Fruit fly (Drosophila melanogaster) whole organism, embryonic: ENCODE measurements around the gene 14-3-3epsilon.

Experiments
- ATbp ChIP-seq: fragments of 200-800 bp; sonication (Bioruptor generic); optimal IDR thresholded peaks from 2 replicates; lab custom pipeline; 2017; ENCODE audit warnings: missing biosample characterization, mild to moderate bottlenecking, missing genetic modification characterization, missing genetic modification reagents
- CG10209 ChIP-seq: fragments of 200-800 bp; sonication (Bioruptor generic); optimal IDR thresholded peaks from 3 replicates; lab custom pipeline; 2017; ENCODE audit warnings: missing biosample characterization, mild to moderate bottlenecking, missing genetic modification characterization, missing genetic modification reagents
- CG11247 ChIP-seq: fragments of 200-800 bp; sonication (Bioruptor generic); IDR thresholded peaks from 2 replicates; pipeline ENCODE4 v1.3.6; 2022; ENCODE audit warnings: missing biosample characterization, missing genetic modification characterization
- CG11696 ChIP-seq: fragments of 200-800 bp; sonication (Bioruptor generic); IDR thresholded peaks from 2 replicates; pipeline ENCODE4 v1.3.6; 2022; ENCODE audit warnings: missing biosample characterization, missing genetic modification characterization
- CG12155 ChIP-seq: fragments of 200-800 bp; sonication (Bioruptor generic); optimal IDR thresholded peaks from 3 replicates; lab custom pipeline; 2016; ENCODE audit warnings: missing biosample characterization, missing genetic modification characterization
- CG14860 ChIP-seq: fragments of 200-800 bp; sonication (Bioruptor generic); IDR thresholded peaks from 3 replicates; pipeline ENCODE4 v1.3.6; 2022; ENCODE audit warnings: missing biosample characterization, missing genetic modification characterization; ENCODE audit not compliant: partially characterized antibody
- CG15479 ChIP-seq: fragments of 200-800 bp; sonication (Bioruptor generic); optimal IDR thresholded peaks from 3 replicates; lab custom pipeline; 2019; ENCODE audit warnings: missing biosample characterization, mild to moderate bottlenecking, missing genetic modification characterization, moderate library complexity
- CG15696 ChIP-seq: fragments of 200-800 bp; sonication (Bioruptor generic); optimal IDR thresholded peaks from 2 replicates; lab custom pipeline; 2019; ENCODE audit warnings: missing biosample characterization, mild to moderate bottlenecking, missing genetic modification characterization, moderate library complexity
- CG16813 ChIP-seq: fragments of 200-800 bp; sonication (Bioruptor generic); IDR thresholded peaks from 3 replicates; pipeline ENCODE4 v1.3.6; 2022; ENCODE audit warnings: missing biosample characterization, missing genetic modification characterization; ENCODE audit not compliant: partially characterized antibody
- CG17612 ChIP-seq: fragments of 200-800 bp; sonication (Bioruptor generic); IDR thresholded peaks from 2 replicates; pipeline ENCODE4 v1.3.6; 2022; ENCODE audit warnings: missing biosample characterization, missing genetic modification characterization
- CG2116 ChIP-seq: fragments of 200-800 bp; sonication (Bioruptor generic); optimal IDR thresholded peaks from 3 replicates; lab custom pipeline; 2018; ENCODE audit warnings: missing biosample characterization, mild to moderate bottlenecking, missing genetic modification characterization
- CG2129 ChIP-seq: fragments of 200-800 bp; sonication (Bioruptor generic); IDR thresholded peaks from 2 replicates; pipeline ENCODE4 v1.3.6; 2022; ENCODE audit warnings: missing biosample characterization, missing genetic modification characterization; ENCODE audit not compliant: partially characterized antibody
- CG4707 ChIP-seq: fragments of 200-800 bp; sonication (Bioruptor generic); optimal IDR thresholded peaks from 2 replicates; lab custom pipeline; 2018; ENCODE audit warnings: missing biosample characterization, mild to moderate bottlenecking, missing genetic modification characterization, moderate library complexity
- CG5180 ChIP-seq: fragments of 200-800 bp; sonication (Bioruptor generic); optimal IDR thresholded peaks from 3 replicates; lab custom pipeline; 2017; ENCODE audit warnings: missing biosample characterization, missing genetic modification characterization, mild to moderate bottlenecking, moderate library complexity, missing genetic modification reagents
- CG6272 ChIP-seq: fragments of 200-800 bp; sonication (Bioruptor generic); IDR thresholded peaks from 2 replicates; pipeline ENCODE4 v1.3.6; 2022; ENCODE audit warnings: missing biosample characterization, missing genetic modification characterization
- CG6654 ChIP-seq: fragments of 200-800 bp; sonication (Bioruptor generic); optimal IDR thresholded peaks from 2 replicates; lab custom pipeline; 2017; ENCODE audit warnings: missing biosample characterization, mild to moderate bottlenecking, missing genetic modification characterization
- CG6683 ChIP-seq: fragments of 200-800 bp; sonication (Bioruptor generic); optimal IDR thresholded peaks from 2 replicates; lab custom pipeline; 2017; ENCODE audit warnings: missing biosample characterization, mild to moderate bottlenecking, missing genetic modification characterization, missing genetic modification reagents
- CG7271 ChIP-seq: fragments of 200-800 bp; sonication (Bioruptor generic); optimal IDR thresholded peaks from 2 replicates; lab custom pipeline; 2018; ENCODE audit warnings: missing biosample characterization, mild to moderate bottlenecking, missing genetic modification characterization, moderate library complexity
- CG7928 ChIP-seq: fragments of 200-800 bp; sonication (Bioruptor generic); optimal IDR thresholded peaks from 2 replicates; lab custom pipeline; 2017; ENCODE audit warnings: missing biosample characterization, mild to moderate bottlenecking, missing genetic modification characterization
- CG7963 ChIP-seq: fragments of 200-800 bp; sonication (Bioruptor generic); IDR thresholded peaks from 3 replicates; pipeline ENCODE4 v1.3.6; 2022; ENCODE audit warnings: missing biosample characterization, missing genetic modification characterization; ENCODE audit not compliant: partially characterized antibody
- CG9437 ChIP-seq: fragments of 200-800 bp; sonication (Bioruptor generic); optimal IDR thresholded peaks from 2 replicates; lab custom pipeline; 2018; ENCODE audit warnings: missing biosample characterization, mild to moderate bottlenecking, missing genetic modification characterization
- CG9876 ChIP-seq: fragments of 200-800 bp; sonication (Bioruptor generic); optimal IDR thresholded peaks from 2 replicates; lab custom pipeline; 2016; ENCODE audit warnings: missing biosample characterization, missing genetic modification characterization
- Dfd ChIP-seq, 2 experiments: fragments of >200 bp; optimal IDR thresholded peaks; 2 replicates each; lab custom pipeline; 2017; ENCODE audit warnings: missing biosample characterization in 2 of 2, missing genetic modification characterization in 2 of 2
- Doc3 ChIP-seq: fragments of 200-800 bp; sonication (Bioruptor generic); IDR thresholded peaks from 3 replicates; pipeline ENCODE4 v1.3.6; 2022; ENCODE audit warnings: missing biosample characterization, missing genetic modification characterization; ENCODE audit not compliant: partially characterized antibody
- Ets97D ChIP-seq: fragments of 200-800 bp; sonication (Bioruptor generic); optimal IDR thresholded peaks from 3 replicates; lab custom pipeline; 2016; ENCODE audit warnings: missing biosample characterization, missing genetic modification characterization
- Rx ChIP-seq: fragments of 200-800 bp; sonication (Bioruptor generic); IDR thresholded peaks from 2 replicates; pipeline ENCODE4 v1.3.6; 2022; ENCODE audit warnings: missing biosample characterization, missing genetic modification characterization
- Vsx1 ChIP-seq: fragments of 200-800 bp; sonication (Bioruptor generic); optimal IDR thresholded peaks from 2 replicates; lab custom pipeline; 2017; ENCODE audit warnings: missing biosample characterization, mild to moderate bottlenecking, missing genetic modification characterization, missing genetic modification reagents
- ase ChIP-seq: fragments of 200-800 bp; sonication (Bioruptor generic); IDR thresholded peaks from 3 replicates; pipeline ENCODE4 v1.3.6; 2022; ENCODE audit warnings: missing biosample characterization, missing genetic modification characterization
- bigmax ChIP-seq: fragments of 200-800 bp; sonication (Bioruptor generic); optimal IDR thresholded peaks from 2 replicates; lab custom pipeline; 2018; ENCODE audit warnings: missing biosample characterization, mild to moderate bottlenecking, missing genetic modification characterization
- br ChIP-seq: fragments of >200 bp; optimal IDR thresholded peaks from 2 replicates; lab custom pipeline; 2017
- cg ChIP-seq: fragments of 200-800 bp; sonication (Bioruptor generic); optimal IDR thresholded peaks from 3 replicates; lab custom pipeline; 2019; ENCODE audit warnings: missing biosample characterization, mild to moderate bottlenecking, missing genetic modification characterization, moderate library complexity
- dan ChIP-seq: fragments of 200-800 bp; sonication (Bioruptor generic); IDR thresholded peaks from 2 replicates; pipeline ENCODE4 v1.3.6; 2022; ENCODE audit warnings: missing biosample characterization, missing genetic modification characterization
- gcm ChIP-seq: fragments of 200-800 bp; sonication (Bioruptor generic); optimal IDR thresholded peaks from 2 replicates; lab custom pipeline; 2019; ENCODE audit warnings: missing biosample characterization, mild to moderate bottlenecking, missing genetic modification characterization, moderate library complexity
- her ChIP-seq: fragments of 200-800 bp; sonication (Bioruptor generic); optimal IDR thresholded peaks from 2 replicates; lab custom pipeline; 2016; ENCODE audit warnings: missing biosample characterization, missing genetic modification characterization
- jumu ChIP-seq: fragments of 200-800 bp; sonication (Bioruptor generic); optimal IDR thresholded peaks from 3 replicates; lab custom pipeline; 2016; ENCODE audit warnings: missing biosample characterization, missing genetic modification characterization
- kni ChIP-seq: fragments of 200-800 bp; sonication (Bioruptor generic); optimal IDR thresholded peaks from 3 replicates; lab custom pipeline; 2017; ENCODE audit warnings: mild to moderate bottlenecking, missing biosample characterization, missing genetic modification reagents, missing genetic modification characterization
- lmd ChIP-seq: fragments of 200-800 bp; sonication (Bioruptor generic); IDR thresholded peaks from 2 replicates; pipeline ENCODE4 v1.3.6; 2022; ENCODE audit warnings: missing biosample characterization, missing genetic modification characterization
- lola ChIP-seq, 3 experiments: fragments of >200 bp in 2 of 3; fragments of 200-800 bp in 1 of 3; sonication (Bioruptor generic) in 1 of 3; optimal IDR thresholded peaks; 2 replicates each; lab custom pipeline; 2017 to 2019; ENCODE audit warnings: missing biosample characterization in 3 of 3, missing genetic modification characterization in 3 of 3, mild to moderate bottlenecking in 1 of 3, moderate library complexity in 1 of 3
- nerfin-1 ChIP-seq: fragments of 200-800 bp; sonication (Bioruptor generic); optimal IDR thresholded peaks from 3 replicates; lab custom pipeline; 2019; ENCODE audit warnings: missing biosample characterization, mild to moderate bottlenecking, missing genetic modification characterization, moderate library complexity
- org-1 ChIP-seq: fragments of 200-800 bp; sonication (Bioruptor generic); optimal IDR thresholded peaks from 2 replicates; lab custom pipeline; 2017; ENCODE audit warnings: missing biosample characterization, missing genetic modification characterization
- p53 ChIP-seq: fragments of 200-800 bp; sonication (Bioruptor generic); optimal IDR thresholded peaks from 2 replicates; lab custom pipeline; 2016; ENCODE audit warnings: missing biosample characterization, missing genetic modification characterization
- pfk ChIP-seq: fragments of 200-800 bp; sonication (Bioruptor generic); optimal IDR thresholded peaks from 2 replicates; lab custom pipeline; 2018; ENCODE audit warnings: missing biosample characterization, mild to moderate bottlenecking, missing genetic modification characterization, moderate library complexity
- pho ChIP-seq: fragments of 200-800 bp; sonication (Bioruptor generic); optimal IDR thresholded peaks from 2 replicates; lab custom pipeline; 2016; ENCODE audit warnings: missing biosample characterization, missing genetic modification characterization
- shn ChIP-seq: fragments of 200-800 bp; sonication (Bioruptor generic); optimal IDR thresholded peaks from 3 replicates; lab custom pipeline; 2016; ENCODE audit warnings: missing biosample characterization, missing genetic modification characterization
- sob ChIP-seq: fragments of 200-800 bp; sonication (Bioruptor generic); IDR thresholded peaks from 2 replicates; pipeline ENCODE4 v1.3.6; 2022; ENCODE audit warnings: missing biosample characterization, missing genetic modification characterization
- toy ChIP-seq: fragments of 200-800 bp; sonication (Bioruptor generic); IDR thresholded peaks from 2 replicates; pipeline ENCODE4 v1.3.6; 2022; ENCODE audit warnings: missing biosample characterization, missing genetic modification characterization
- unc-4 ChIP-seq: fragments of 200-800 bp; sonication (Bioruptor generic); IDR thresholded peaks from 2 replicates; pipeline ENCODE4 v1.3.6; 2022; ENCODE audit warnings: missing biosample characterization, missing genetic modification characterization; ENCODE audit not compliant: partially characterized antibody
- vnd ChIP-seq: fragments of 200-800 bp; sonication (Bioruptor generic); IDR thresholded peaks from 3 replicates; pipeline ENCODE4 v1.3.6; 2022; ENCODE audit warnings: missing biosample characterization, missing genetic modification characterization; ENCODE audit not compliant: partially characterized antibody
- vvl ChIP-seq: fragments of 200-800 bp; sonication (Bioruptor generic); IDR thresholded peaks from 2 replicates; pipeline ENCODE4 v1.3.6; 2022; ENCODE audit warnings: missing biosample characterization, missing genetic modification characterization

Gene 14-3-3epsilon

dm6 chr3R:18298900-18299321 is 56.6 kb downstream of the 14-3-3epsilon start, which contains the start of gene Dlc90F (continued):
- peak in 1 of 2 experiments; percentile 19 for TF ChIP-seq Dfd (GFP tag; optimal IDR thresholded peaks at IDR 0.05; lab: Kevin White, UChicago)
- peak; percentile 82 for TF ChIP-seq CG2116 (GFP tag; lab: Kevin White, UChicago)
- TF ChIP-seq kni (GFP tag; lab: Kevin White, UChicago), result no peak
- peak; percentile 82 for TF ChIP-seq shn (GFP tag; lab: Kevin White, UChicago)
- TF ChIP-seq CG6683 (GFP tag; lab: Kevin White, UChicago), result no peak
- TF ChIP-seq CG7963, result no peak
- TF ChIP-seq her (GFP tag; lab: Kevin White, UChicago), result peak; percentile 54
- peak; percentile 78 for TF ChIP-seq jumu (GFP tag; lab: Kevin White, UChicago)
- TF ChIP-seq unc-4, result peak; percentile 67
- TF ChIP-seq pfk (GFP tag; lab: Kevin White, UChicago), result no peak
- TF ChIP-seq CG16813 (GFP tag; lab: Robert Waterston, UW), result peak; percentile 49
- no peak for TF ChIP-seq CG4707 (GFP tag; lab: Kevin White, UChicago)
- TF ChIP-seq CG9437 (GFP tag; lab: Kevin White, UChicago), result peak; percentile 50
- peak; percentile 62; the same call in 1 of the 2 replicates for TF ChIP-seq Rx (GFP tag; lab: Robert Waterston, UW)
- TF ChIP-seq CG2129 (GFP tag; lab: Robert Waterston, UW), result no peak
- TF ChIP-seq CG14860 (GFP tag; lab: Robert Waterston, UW), result no peak
- peak; percentile 67 for TF ChIP-seq CG7928 (GFP tag; lab: Kevin White, UChicago)
- peak; percentile 65; the same call in 2 of the 3 replicates for TF ChIP-seq ase (GFP tag; lab: Robert Waterston, UW)
- no peak; the same call in 1 of the 2 replicates for TF ChIP-seq dan
- peak; percentile 82; the same call in 1 of the 2 replicates for TF ChIP-seq sob
- TF ChIP-seq lola (GFP tag; optimal IDR thresholded peaks at IDR 0.05; lab: Kevin White, UChicago), result peak in 1 of 3 experiments; percentile 74
- TF ChIP-seq CG7271 (tag; lab: Kevin White, UChicago), result peak; percentile 40
- TF ChIP-seq Doc3 (GFP tag; lab: Robert Waterston, UW), result peak; percentile 49; the same call in 1 of the 3 replicates
- TF ChIP-seq cg, result no peak
- TF ChIP-seq br (lab: Kevin White, UChicago), result no peak
- peak; percentile 85 for TF ChIP-seq lmd (GFP tag; lab: Robert Waterston, UW)
- TF ChIP-seq CG5180 (GFP tag; lab: Kevin White, UChicago), result no peak
- TF ChIP-seq CG15696 (tag; lab: Kevin White, UChicago), result peak; percentile 62
- TF ChIP-seq CG15479 (GFP tag; lab: Kevin White, UChicago), result peak; percentile 43
- peak; percentile 82 for TF ChIP-seq CG11247 (GFP tag; lab: Robert Waterston, UW)
- TF ChIP-seq CG17612 (GFP tag; lab: Robert Waterston, UW), result peak; percentile 51; the same call in 1 of the 2 replicates
- TF ChIP-seq vvl, result peak; percentile 81
- TF ChIP-seq vnd (GFP tag; lab: Robert Waterston, UW), result 0 out of 3 replicates have a peak, but pooled peaks have one; percentile 42
- no peak for TF ChIP-seq nerfin-1 (tag; lab: Kevin White, UChicago)
- TF ChIP-seq CG9876 (GFP tag; lab: Kevin White, UChicago), result peak; percentile 82
- TF ChIP-seq pho (GFP tag; lab: Kevin White, UChicago), result peak; percentile 84
- peak; percentile 13 for TF ChIP-seq CG6654 (GFP tag; lab: Kevin White, UChicago)
- TF ChIP-seq org-1 (GFP tag; lab: Kevin White, UChicago), result no peak
- peak; percentile 27 for TF ChIP-seq bigmax (GFP tag; lab: Kevin White, UChicago)
- TF ChIP-seq CG10209 (GFP tag; lab: Kevin White, UChicago), result peak; percentile 54
- no peak for TF ChIP-seq Vsx1
- TF ChIP-seq Ets97D, result peak; percentile 94
- TF ChIP-seq toy (GFP tag; lab: Robert Waterston, UW), result no peak
- no peak for TF ChIP-seq gcm (GFP tag; lab: Kevin White, UChicago)
- TF ChIP-seq ATbp (GFP tag; lab: Kevin White, UChicago), result peak; percentile 49
- peak; percentile 72 for TF ChIP-seq CG6272
- TF ChIP-seq p53 (GFP tag; lab: Kevin White, UChicago), result peak; percentile 68
- TF ChIP-seq CG12155 (GFP tag; lab: Kevin White, UChicago), result peak; percentile 80
- TF ChIP-seq CG11696 (GFP tag; lab: Robert Waterston, UW), result 0 out of 2 replicates have a peak, but pooled peaks have one; percentile 28
